Fruit fly (Drosophila melanogaster) whole organism, embryonic: ENCODE results near the gene CAH3.

Source experiments
- Abd-B ChIP-seq: fragments of 200-800 bp; sonication (Bioruptor generic); optimal IDR thresholded peaks from 2 replicates; lab custom pipeline; 2018; ENCODE audit warnings: missing biosample characterization, mild to moderate bottlenecking, missing genetic modification characterization, moderate library complexity
- Atf-2 ChIP-seq: fragments of 200-800 bp; sonication (Bioruptor generic); optimal IDR thresholded peaks from 2 replicates; lab custom pipeline; 2016; ENCODE audit warnings: missing biosample characterization, missing genetic modification characterization
- CG10543 ChIP-seq: fragments of 200-800 bp; sonication (Bioruptor generic); optimal IDR thresholded peaks from 3 replicates; lab custom pipeline; 2017; ENCODE audit warnings: missing biosample characterization, mild to moderate bottlenecking, missing genetic modification characterization, moderate library complexity
- CG12155 ChIP-seq: fragments of 200-800 bp; sonication (Bioruptor generic); optimal IDR thresholded peaks from 3 replicates; lab custom pipeline; 2016; ENCODE audit warnings: missing biosample characterization, missing genetic modification characterization
- CG13123 ChIP-seq: fragments of 200-800 bp; sonication (Bioruptor generic); optimal IDR thresholded peaks from 2 replicates; lab custom pipeline; 2016; ENCODE audit warnings: missing biosample characterization, missing genetic modification characterization
- CG13287 ChIP-seq: fragments of 200-800 bp; sonication (Bioruptor generic); IDR thresholded peaks from 2 replicates; pipeline ENCODE4 v1.3.6; 2022; ENCODE audit warnings: missing biosample characterization, missing genetic modification characterization; ENCODE audit not compliant: partially characterized antibody
- CG15514 ChIP-seq: fragments of 200-800 bp; sonication (Bioruptor generic); optimal IDR thresholded peaks from 3 replicates; lab custom pipeline; 2017; ENCODE audit warnings: missing biosample characterization, missing genetic modification characterization, mild to moderate bottlenecking, moderate library complexity, missing genetic modification reagents
- CG16779 ChIP-seq: fragments of 200-800 bp; sonication (Bioruptor generic); IDR thresholded peaks from 2 replicates; pipeline ENCODE4 v1.3.6; 2022; ENCODE audit warnings: missing biosample characterization, missing genetic modification characterization
- CG16863 ChIP-seq: fragments of 200-800 bp; sonication (Bioruptor generic); optimal IDR thresholded peaks from 3 replicates; lab custom pipeline; 2016; ENCODE audit warnings: missing biosample characterization, missing genetic modification characterization
- CG17186 ChIP-seq: fragments of 200-800 bp; sonication (Bioruptor generic); optimal IDR thresholded peaks from 3 replicates; lab custom pipeline; 2017; ENCODE audit warnings: missing biosample characterization, missing genetic modification reagents, missing genetic modification characterization
- CG18619 ChIP-seq: fragments of 200-800 bp; sonication (Bioruptor generic); optimal IDR thresholded peaks from 3 replicates; lab custom pipeline; 2017; ENCODE audit warnings: missing biosample characterization, mild to moderate bottlenecking, missing genetic modification characterization
- CG2120 ChIP-seq: fragments of 200-800 bp; sonication (Bioruptor generic); optimal IDR thresholded peaks from 3 replicates; lab custom pipeline; 2016; ENCODE audit warnings: missing biosample characterization, missing genetic modification characterization
- CG2199 ChIP-seq: fragments of 200-800 bp; sonication (Bioruptor generic); IDR thresholded peaks from 3 replicates; pipeline ENCODE4 v1.3.6; 2022; ENCODE audit warnings: missing biosample characterization, missing genetic modification characterization
- CG2712 ChIP-seq: fragments of 200-800 bp; optimal IDR thresholded peaks from 3 replicates; lab custom pipeline; 2019; ENCODE audit warnings: missing biosample characterization, mild to moderate bottlenecking, missing genetic modification characterization, moderate library complexity
- CG2889 ChIP-seq: fragments of 200-800 bp; sonication (Bioruptor generic); IDR thresholded peaks from 3 replicates; pipeline ENCODE4 v1.3.6; 2022; ENCODE audit warnings: missing biosample characterization, missing genetic modification characterization
- CG33557 ChIP-seq: fragments of 200-800 bp; sonication (Bioruptor generic); optimal IDR thresholded peaks from 2 replicates; lab custom pipeline; 2019; ENCODE audit warnings: missing biosample characterization, mild to moderate bottlenecking, missing genetic modification characterization, moderate library complexity
- CG4328 ChIP-seq: fragments of 200-800 bp; sonication (Bioruptor generic); optimal IDR thresholded peaks from 3 replicates; lab custom pipeline; 2017; ENCODE audit warnings: missing biosample characterization, missing genetic modification reagents, missing genetic modification characterization
- CG7357 ChIP-seq: fragments of 200-800 bp; sonication (Bioruptor generic); IDR thresholded peaks from 3 replicates; pipeline ENCODE4 v1.3.6; 2022; ENCODE audit warnings: missing biosample characterization, missing genetic modification characterization
- CG9876 ChIP-seq: fragments of 200-800 bp; sonication (Bioruptor generic); optimal IDR thresholded peaks from 2 replicates; lab custom pipeline; 2016; ENCODE audit warnings: missing biosample characterization, missing genetic modification characterization
- Dip3 ChIP-seq: fragments of 200-800 bp; sonication (Bioruptor generic); optimal IDR thresholded peaks from 3 replicates; lab custom pipeline; 2016; ENCODE audit warnings: missing biosample characterization, missing genetic modification characterization
- HLH4C ChIP-seq: fragments of 200-800 bp; sonication (Bioruptor generic); IDR thresholded peaks from 3 replicates; pipeline ENCODE4 v1.3.6; 2022; ENCODE audit warnings: missing biosample characterization, missing genetic modification characterization; ENCODE audit not compliant: partially characterized antibody
- HmgD ChIP-seq: fragments of 200-800 bp; sonication (Bioruptor generic); optimal IDR thresholded peaks from 3 replicates; lab custom pipeline; 2016; ENCODE audit warnings: missing biosample characterization, missing genetic modification characterization
- Lhr ChIP-seq: fragments of 200-800 bp; sonication (Bioruptor generic); optimal IDR thresholded peaks from 3 replicates; lab custom pipeline; 2017; ENCODE audit warnings: mild to moderate bottlenecking, missing biosample characterization, missing genetic modification reagents, missing genetic modification characterization
- Med ChIP-seq: fragments of 200-800 bp; sonication (Bioruptor generic); peaks from one replicate; lab custom pipeline; 2016; ENCODE audit warnings: missing biosample characterization, missing genetic modification characterization, mild to moderate bottlenecking, inconsistent platforms, moderate library complexity
- Myb ChIP-seq: fragments of 200-800 bp; sonication (Bioruptor generic); optimal IDR thresholded peaks from 2 replicates; lab custom pipeline; 2016; ENCODE audit warnings: missing biosample characterization, missing genetic modification characterization
- NFAT ChIP-seq: fragments of 200-800 bp; sonication (Bioruptor generic); IDR thresholded peaks from 2 replicates; pipeline ENCODE4 v1.3.6; 2022; ENCODE audit warnings: missing biosample characterization, missing genetic modification characterization
- Taf1 ChIP-seq: fragments of 200-800 bp; sonication (Bioruptor generic); IDR thresholded peaks from 2 replicates; pipeline ENCODE4 v1.3.6; 2022; ENCODE audit warnings: missing biosample characterization, missing genetic modification characterization
- ab ChIP-seq: fragments of 200-800 bp; sonication (Bioruptor generic); optimal IDR thresholded peaks from 2 replicates; lab custom pipeline; 2016; ENCODE audit warnings: missing biosample characterization, missing genetic modification characterization
- abd-A ChIP-seq: fragments of 200-800 bp; sonication (Bioruptor generic); optimal IDR thresholded peaks from 3 replicates; lab custom pipeline; 2019; ENCODE audit warnings: missing biosample characterization, mild to moderate bottlenecking, missing genetic modification characterization, moderate library complexity
- aop ChIP-seq: fragments of 200-800 bp; sonication (Bioruptor generic); IDR thresholded peaks from 2 replicates; pipeline ENCODE4 v1.3.6; 2022; ENCODE audit warnings: missing biosample characterization, missing genetic modification characterization
- bcd ChIP-seq: fragments of 200-800 bp; sonication (Bioruptor generic); optimal IDR thresholded peaks from 2 replicates; lab custom pipeline; 2017; ENCODE audit warnings: missing biosample characterization, mild to moderate bottlenecking, missing genetic modification characterization
- cad ChIP-seq: fragments of >200 bp; optimal IDR thresholded peaks from 2 replicates; lab custom pipeline; 2017; ENCODE audit warnings: missing biosample characterization, missing genetic modification characterization
- ci ChIP-seq: fragments of 200-800 bp; sonication (Bioruptor generic); IDR thresholded peaks from 3 replicates; pipeline ENCODE4 v1.3.6; 2022; ENCODE audit warnings: missing biosample characterization, missing genetic modification characterization
- crol ChIP-seq: fragments of 200-800 bp; sonication (Bioruptor generic); IDR thresholded peaks from 2 replicates; pipeline ENCODE4 v1.3.6; 2022; ENCODE audit warnings: missing biosample characterization, missing genetic modification characterization
- dan ChIP-seq: fragments of 200-800 bp; sonication (Bioruptor generic); IDR thresholded peaks from 2 replicates; pipeline ENCODE4 v1.3.6; 2022; ENCODE audit warnings: missing biosample characterization, missing genetic modification characterization
- eve ChIP-seq, 2 experiments: fragments of >200 bp; optimal IDR thresholded peaks; 2 replicates each; lab custom pipeline; 2017; ENCODE audit warnings: missing biosample characterization in 2 of 2, missing genetic modification characterization in 2 of 2
- gce ChIP-seq: fragments of 200-800 bp; sonication (Bioruptor generic); IDR thresholded peaks from 3 replicates; pipeline ENCODE4 v1.3.6; 2022; ENCODE audit warnings: missing biosample characterization, missing genetic modification characterization
- gsb-n ChIP-seq: fragments of 200-800 bp; sonication (Bioruptor generic); optimal IDR thresholded peaks from 3 replicates; lab custom pipeline; 2018; ENCODE audit warnings: missing biosample characterization, mild to moderate bottlenecking, missing genetic modification characterization
- ham ChIP-seq: fragments of 200-800 bp; sonication (Bioruptor generic); IDR thresholded peaks from 2 replicates; pipeline ENCODE4 v1.3.6; 2022; ENCODE audit warnings: missing biosample characterization, missing genetic modification characterization
- kay ChIP-seq: fragments of 200-800 bp; sonication (Bioruptor generic); optimal IDR thresholded peaks from 2 replicates; lab custom pipeline; 2016; ENCODE audit warnings: missing biosample characterization, missing genetic modification characterization
- luna ChIP-seq: fragments of 200-800 bp; sonication (Bioruptor generic); optimal IDR thresholded peaks from 2 replicates; lab custom pipeline; 2016; ENCODE audit warnings: missing biosample characterization, missing genetic modification characterization
- maf-S ChIP-seq: fragments of 200-800 bp; sonication (Bioruptor generic); optimal IDR thresholded peaks from 2 replicates; lab custom pipeline; 2016; ENCODE audit warnings: missing biosample characterization, missing genetic modification characterization
- mirr ChIP-seq: fragments of 200-800 bp; sonication (Bioruptor generic); optimal IDR thresholded peaks from 3 replicates; lab custom pipeline; 2018; ENCODE audit warnings: missing biosample characterization, mild to moderate bottlenecking, missing genetic modification characterization
- mld ChIP-seq: fragments of 200-800 bp; sonication (Bioruptor generic); IDR thresholded peaks from 3 replicates; pipeline ENCODE4 v1.3.6; 2022; ENCODE audit warnings: missing biosample characterization, missing genetic modification characterization; ENCODE audit not compliant: partially characterized antibody
- pnt ChIP-seq: fragments of 200-800 bp; sonication (Bioruptor generic); optimal IDR thresholded peaks from 3 replicates; lab custom pipeline; 2016; ENCODE audit warnings: missing biosample characterization, missing genetic modification characterization
- ro ChIP-seq: fragments of 200-800 bp; sonication (Bioruptor generic); IDR thresholded peaks from 2 replicates; pipeline ENCODE4 v1.3.6; 2022; ENCODE audit warnings: missing biosample characterization, missing genetic modification characterization
- sc ChIP-seq, 3 experiments: fragments of >200 bp in 2 of 3; fragments of 200-800 bp in 1 of 3; sonication (Bioruptor generic) in 1 of 3; optimal IDR thresholded peaks; 2 replicates in 2 of 3; 3 replicates in 1 of 3; lab custom pipeline; 2017; ENCODE audit warnings: mild to moderate bottlenecking in 1 of 3, missing biosample characterization in 1 of 3, missing genetic modification characterization in 1 of 3, missing genetic modification reagents in 1 of 3
- sna ChIP-seq: fragments of 200-800 bp; sonication (Bioruptor generic); IDR thresholded peaks from 2 replicates; pipeline ENCODE4 v1.3.6; 2022; ENCODE audit warnings: missing biosample characterization, missing genetic modification characterization; ENCODE audit not compliant: partially characterized antibody
- tio ChIP-seq: fragments of 200-800 bp; sonication (Bioruptor generic); optimal IDR thresholded peaks from 2 replicates; lab custom pipeline; 2017; ENCODE audit warnings: missing biosample characterization, missing genetic modification characterization, inconsistent platforms
- trh ChIP-seq: fragments of 200-800 bp; sonication (Bioruptor generic); optimal IDR thresholded peaks from 2 replicates; lab custom pipeline; 2016; ENCODE audit warnings: missing biosample characterization, missing genetic modification characterization
- vnd ChIP-seq: fragments of 200-800 bp; sonication (Bioruptor generic); IDR thresholded peaks from 3 replicates; pipeline ENCODE4 v1.3.6; 2022; ENCODE audit warnings: missing biosample characterization, missing genetic modification characterization; ENCODE audit not compliant: partially characterized antibody

CAH3 gene

dm6 chrX:8676631-8677224, 4.3 kb upstream of the CAH3 start, which contains the start of gene Rubicon (continued):
- peak; percentile 99 for TF ChIP-seq Dip3 (GFP tag; lab: Kevin White, UChicago)
- peak; percentile 50 for TF ChIP-seq CG12155 (GFP tag; lab: Kevin White, UChicago)
- no peak for TF ChIP-seq CG4328 (GFP tag; lab: Kevin White, UChicago)
- TF ChIP-seq mld (GFP tag; lab: Robert Waterston, UW): peak; percentile 48; the same call in 2 of the 3 replicates
- TF ChIP-seq pnt (GFP tag; lab: Kevin White, UChicago): no peak
- TF ChIP-seq CG2199: 0 out of 3 replicates have a peak, but pooled peaks have one; percentile 58
- peak; percentile 74 for TF ChIP-seq vnd (GFP tag; lab: Robert Waterston, UW)
- no peak for TF ChIP-seq Atf-2 (GFP tag; lab: Kevin White, UChicago)
- peak; percentile 22 for TF ChIP-seq mirr
- TF ChIP-seq sc (optimal IDR thresholded peaks at IDR 0.05; lab: Kevin White, UChicago): no peak
- TF ChIP-seq sc (GFP tag; optimal IDR thresholded peaks at IDR 0.05; lab: Kevin White, UChicago): no peak
- TF ChIP-seq Myb (GFP tag; lab: Kevin White, UChicago): peak; percentile 66
- TF ChIP-seq ab (GFP tag; lab: Kevin White, UChicago): no peak
- TF ChIP-seq CG15514 (GFP tag; lab: Kevin White, UChicago): peak; percentile 93
- TF ChIP-seq maf-S (GFP tag; lab: Kevin White, UChicago): peak; percentile 34
- no peak for TF ChIP-seq CG2889 (GFP tag; lab: Robert Waterston, UW)
- TF ChIP-seq sna (GFP tag; lab: Robert Waterston, UW): peak; percentile 84
- no peak for TF ChIP-seq cad (GFP tag; lab: Kevin White, UChicago)
- TF ChIP-seq HLH4C: peak; percentile 91
- peak; percentile 86 for TF ChIP-seq abd-A
- no peak for TF ChIP-seq crol (GFP tag; lab: Robert Waterston, UW)
- peak; percentile 36 for TF ChIP-seq gsb-n (tag; lab: Kevin White, UChicago)
- peak; percentile 69 for TF ChIP-seq HmgD (GFP tag; lab: Kevin White, UChicago)
- TF ChIP-seq dan: no peak
- TF ChIP-seq CG16863 (GFP tag; lab: Kevin White, UChicago): peak; percentile 10
- peak; percentile 36 for TF ChIP-seq Abd-B
- TF ChIP-seq CG17186 (GFP tag; lab: Kevin White, UChicago): peak; percentile 42
- peak; percentile 89 for TF ChIP-seq Lhr
- no peak for TF ChIP-seq aop (GFP tag; lab: Robert Waterston, UW)
- TF ChIP-seq CG13123 (GFP tag; lab: Kevin White, UChicago): no peak
- TF ChIP-seq CG18619 (GFP tag; lab: Kevin White, UChicago): peak; percentile 41
- TF ChIP-seq, all 482 proteins: peak for 243

dm6 chrX:8677434-8677833, 3.6 kb upstream of the CAH3 start:
- TF ChIP-seq luna (GFP tag; lab: Kevin White, UChicago) (no peak), ro (GFP tag; lab: Robert Waterston, UW) (no peak), Taf1 (GFP tag; lab: Robert Waterston, UW) (no peak), CG2712 (no peak), CG15514 (GFP tag; lab: Kevin White, UChicago) (no peak), CG13287 (GFP tag; lab: Robert Waterston, UW) (no peak), NFAT (GFP tag; lab: Robert Waterston, UW) (no peak), CG9876 (GFP tag; lab: Kevin White, UChicago) (no peak), ci (GFP tag; lab: Robert Waterston, UW) (peak; percentile 82), Med (GFP tag; lab: Kevin White, UChicago) (peak; percentile 93), kay (GFP tag; lab: Kevin White, UChicago) (peak; percentile 43), CG33557 (GFP tag; lab: Kevin White, UChicago) (no peak), CG7357 (GFP tag; lab: Robert Waterston, UW) (no peak), eve (GFP tag; optimal IDR thresholded peaks at IDR 0.05; lab: Kevin White, UChicago) (no peak), trh (peak; percentile 61), bcd (GFP tag; lab: Kevin White, UChicago) (no peak), tio (GFP tag; lab: Kevin White, UChicago) (no peak), crol (GFP tag; lab: Robert Waterston, UW) (no peak), CG2120 (GFP tag; lab: Kevin White, UChicago) (no peak), CG16779 (GFP tag; lab: Robert Waterston, UW) (no peak), ham (GFP tag; lab: Robert Waterston, UW) (no peak), gce (GFP tag; lab: Robert Waterston, UW) (peak; percentile 40; the same call in 1 of the 3 replicates), CG10543 (GFP tag; lab: Kevin White, UChicago) (no peak)
